Worm (Caenorhabditis elegans) whole organism, young adult: ENCODE measurements around the gene T25B9.11.

Source experiments
- B0035.1 ChIP-seq: sonication (generic microtip); optimal IDR thresholded peaks from 2 replicates; lab custom pipeline; 2016; ENCODE audit warnings: missing genetic modification characterization, mild to moderate bottlenecking, missing compliant biosample characterization, missing genotype, missing genetic modification reagents
- F33H1.4 ChIP-seq: fragments of 200-800 bp; sonication (Bioruptor generic); IDR thresholded peaks from 2 replicates; pipeline ENCODE4 v1.3.6; 2022; ENCODE audit warnings: missing genetic modification reagents, missing genetic modification characterization, missing compliant biosample characterization
- Y56A3A.18 ChIP-seq: fragments of 200-800 bp; sonication (Bioruptor generic); IDR thresholded peaks from 2 replicates; pipeline ENCODE4 v1.3.6; 2022; ENCODE audit warnings: missing genetic modification reagents, missing genetic modification characterization, missing compliant biosample characterization
- Y67H2A.10 ChIP-seq: fragments of 200-800 bp; sonication (Bioruptor generic); conservative IDR thresholded peaks from 2 replicates; pipeline ENCODE4 v1.3.6; 2022; ENCODE audit warnings: missing genetic modification reagents, missing genetic modification characterization, missing compliant biosample characterization
- aptf-3 ChIP-seq: fragments of 200-800 bp; sonication (Bioruptor generic); IDR thresholded peaks from 2 replicates; pipeline ENCODE4 v1.3.6; 2022; ENCODE audit warnings: missing genetic modification characterization, missing compliant biosample characterization
- ceh-100 ChIP-seq: fragments of 200-800 bp; sonication (Bioruptor generic); IDR thresholded peaks from 2 replicates; pipeline ENCODE4 v1.3.6; 2022; ENCODE audit warnings: missing genetic modification reagents, missing genetic modification characterization, missing compliant biosample characterization
- ceh-40 ChIP-seq: fragments of 200-800 bp; sonication (Bioruptor generic); IDR thresholded peaks from 2 replicates; pipeline ENCODE4 v1.3.6; 2022; ENCODE audit warnings: missing genetic modification characterization, missing compliant biosample characterization
- dpl-1 ChIP-seq: fragments of 150-350 bp; optimal IDR thresholded peaks from 2 replicates; lab custom pipeline; 2014; ENCODE audit warnings: missing biosample characterization, missing genetic modification reagents, missing genetic modification characterization
- hmg-1.2 ChIP-seq: fragments of 200-800 bp; sonication (Bioruptor generic); IDR thresholded peaks from 2 replicates; pipeline ENCODE4 v1.3.6; 2022; ENCODE audit warnings: missing genetic modification reagents, missing genetic modification characterization, missing compliant biosample characterization
- let-526 ChIP-seq: fragments of 200-800 bp; sonication (Bioruptor generic); IDR thresholded peaks from 2 replicates; pipeline ENCODE4 v1.3.6; 2022; ENCODE audit warnings: missing genetic modification reagents, missing genetic modification characterization, missing compliant biosample characterization
- lin-26 ChIP-seq: fragments of 200-800 bp; sonication (Bioruptor generic); IDR thresholded peaks from 2 replicates; pipeline ENCODE4 v1.3.6; 2022; ENCODE audit warnings: missing genetic modification reagents, missing genetic modification characterization, missing compliant biosample characterization
- lin-35 ChIP-seq, 3 experiments: fragments of 150-350 bp in 2 of 3; sonication (generic microtip) in 1 of 3; optimal IDR thresholded peaks; 2 replicates each; lab custom pipeline; 2014 to 2018; ENCODE audit warnings: missing biosample characterization in 3 of 3, missing genetic modification characterization in 3 of 3, missing genetic modification reagents in 3 of 3
- madf-6 ChIP-seq: fragments of 200-800 bp; sonication (Bioruptor generic); IDR thresholded peaks from 2 replicates; pipeline ENCODE4 v1.3.6; 2022; ENCODE audit warnings: missing genetic modification reagents, missing genetic modification characterization, missing compliant biosample characterization
- mcd-1 ChIP-seq: fragments of 200-800 bp; sonication (Bioruptor generic); IDR thresholded peaks from 2 replicates; pipeline ENCODE4 v1.3.6; 2022; ENCODE audit warnings: missing genetic modification reagents, missing genetic modification characterization, missing compliant biosample characterization
- mel-28 ChIP-seq: sonication (generic microtip); optimal IDR thresholded peaks from 2 replicates; lab custom pipeline; 2016; ENCODE audit warnings: borderline replicate concordance, mild to moderate bottlenecking, missing genetic modification characterization, missing compliant biosample characterization
- nfya-2 ChIP-seq: fragments of 200-800 bp; sonication (Bioruptor generic); IDR thresholded peaks from 2 replicates; pipeline ENCODE4 v1.3.6; 2022; ENCODE audit warnings: missing genetic modification reagents, missing genetic modification characterization, missing compliant biosample characterization
- sdz-38 ChIP-seq: sonication (generic microtip); optimal IDR thresholded peaks from 2 replicates; lab custom pipeline; 2016; ENCODE audit warnings: missing genotype, missing genetic modification characterization, missing compliant biosample characterization
- snpc-1.1 ChIP-seq: sonication (generic microtip); optimal IDR thresholded peaks from 2 replicates; lab custom pipeline; 2017; ENCODE audit warnings: missing genetic modification characterization, mild to moderate bottlenecking, missing compliant biosample characterization, antibody characterized with exemption, moderate library complexity, missing genotype, missing genetic modification reagents; ENCODE audit not compliant: insufficient read depth
- somi-1 ChIP-seq: fragments of 200-800 bp; sonication (Bioruptor generic); optimal IDR thresholded peaks from 2 replicates; lab custom pipeline; 2018; ENCODE audit warnings: mild to moderate bottlenecking, missing genetic modification characterization, missing compliant biosample characterization
- xnd-1 ChIP-seq: sonication (generic microtip); optimal IDR thresholded peaks from 2 replicates; lab custom pipeline; 2016; ENCODE audit warnings: missing genotype, missing genetic modification reagents, missing genetic modification characterization, missing compliant biosample characterization
- ztf-22 ChIP-seq: fragments of 200-800 bp; sonication (Bioruptor generic); optimal IDR thresholded peaks from 2 replicates; lab custom pipeline; 2018; ENCODE audit warnings: mild to moderate bottlenecking, missing genetic modification characterization, moderate library complexity, missing compliant biosample characterization
- ztf-26 ChIP-seq: sonication (generic microtip); optimal IDR thresholded peaks from 2 replicates; lab custom pipeline; 2017; ENCODE audit warnings: missing genetic modification characterization, missing compliant biosample characterization

The T25B9.11 gene

DNA sequence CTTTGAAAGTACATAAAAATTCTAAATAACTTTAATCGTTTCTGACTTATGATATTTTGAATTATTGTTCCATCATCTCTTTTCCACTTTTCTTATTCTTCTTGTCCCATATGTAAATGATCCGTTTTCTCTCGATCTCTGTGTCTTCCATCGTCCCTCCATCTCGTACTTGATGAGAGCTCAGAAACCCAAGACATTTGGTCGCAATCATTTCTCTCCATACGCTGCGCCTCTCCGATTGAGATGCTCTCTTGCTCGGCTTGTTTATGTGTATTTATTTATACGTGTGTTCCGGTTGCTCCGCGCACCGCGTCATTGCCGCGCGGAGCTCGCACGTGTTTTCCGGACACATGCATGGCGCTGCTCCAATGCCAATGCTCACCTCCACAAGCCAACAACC lies 47.1 kb downstream of the T25B9.11 start:
- no peak for TF ChIP-seq madf-6
- TF ChIP-seq mel-28 (tag; lab: Kevin White, UChicago), result no peak
- TF ChIP-seq ztf-26 (tag; lab: Kevin White, UChicago), result no peak
- TF ChIP-seq lin-35 (GFP tag; optimal IDR thresholded peaks at IDR 0.05; lab: Kevin White, UChicago), result no peak
- TF ChIP-seq snpc-1.1 (tag; lab: Kevin White, UChicago), result no peak

DNA sequence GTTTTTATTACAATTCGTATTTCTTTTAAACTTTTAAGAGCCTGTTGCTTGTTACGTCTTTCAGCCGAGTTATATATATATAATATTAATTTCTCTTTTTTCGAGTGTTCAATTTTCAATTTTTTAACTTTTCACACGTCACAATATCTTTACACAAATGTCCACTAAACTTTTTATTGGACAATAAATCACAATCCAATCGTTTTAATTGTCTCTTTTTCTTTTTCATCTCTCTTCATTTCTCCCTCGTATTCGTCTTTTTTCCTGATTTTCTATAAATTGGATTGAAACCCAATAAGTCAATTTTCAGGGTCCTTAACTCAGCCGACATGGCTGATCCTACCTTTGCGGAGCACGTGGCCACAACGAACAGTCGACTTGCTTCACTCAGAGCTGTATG lies 47.8 kb downstream of the T25B9.11 start, which contains the start of gene miz-1:
TSS of gene miz-1 (plus strand) at position 301 of the 400 bp plus-strand sequence.
- TF ChIP-seq sdz-38 (tag; lab: Kevin White, UChicago), result no peak
- TF ChIP-seq ceh-40 (GFP tag; lab: Robert Waterston, UW), result no peak
- TF ChIP-seq lin-26 (GFP tag; lab: Robert Waterston, UW), result no peak
- TF ChIP-seq xnd-1 (tag; lab: Kevin White, UChicago), result no peak
- no peak for TF ChIP-seq hmg-1.2 (GFP tag; lab: Robert Waterston, UW)
- no peak for TF ChIP-seq aptf-3 (GFP tag; lab: Robert Waterston, UW)
- TF ChIP-seq B0035.1 (tag; lab: Kevin White, UChicago), result no peak
- TF ChIP-seq dpl-1 (GFP tag; lab: Kevin White, UChicago), result no peak
- TF ChIP-seq F33H1.4 (GFP tag; lab: Robert Waterston, UW), result no peak
- TF ChIP-seq lin-35 (GFP tag; optimal IDR thresholded peaks at IDR 0.05; lab: Kevin White, UChicago), result no peak
- TF ChIP-seq somi-1 (GFP tag; lab: Kevin White, UChicago), result no peak
- TF ChIP-seq Y56A3A.18 (GFP tag; lab: Robert Waterston, UW), result no peak
- no peak for TF ChIP-seq ceh-100 (GFP tag; lab: Robert Waterston, UW)
- TF ChIP-seq nfya-2 (GFP tag; lab: Robert Waterston, UW), result no peak
- TF ChIP-seq ztf-22 (GFP tag; lab: Kevin White, UChicago), result no peak
- no peak for TF ChIP-seq let-526
- TF ChIP-seq mcd-1 (GFP tag; lab: Robert Waterston, UW), result no peak
- TF ChIP-seq Y67H2A.10 (GFP tag; lab: Robert Waterston, UW), result no peak
